Worm (Caenorhabditis elegans) whole organism, mixed stage, embryonic: ENCODE measurements around the gene F49F1.17.

Source experiments
- drap-1 ChIP-seq: fragments of 200-800 bp; sonication (Bioruptor generic); optimal IDR thresholded peaks from 3 replicates; lab custom pipeline; 2018; ENCODE audit warnings: mild to moderate bottlenecking, missing genetic modification characterization, missing compliant biosample characterization
- nhr-12 ChIP-seq: fragments of 150-350 bp; optimal IDR thresholded peaks from 2 replicates; lab custom pipeline; 2014; ENCODE audit warnings: missing biosample characterization, missing genetic modification characterization
- nhr-2 ChIP-seq: fragments of 150-350 bp; optimal IDR thresholded peaks from 2 replicates; lab custom pipeline; 2014; ENCODE audit warnings: missing biosample characterization, missing genetic modification characterization
- nhr-76 ChIP-seq: sonication (generic microtip); optimal IDR thresholded peaks from 2 replicates; lab custom pipeline; 2017; ENCODE audit warnings: missing biosample characterization, missing genetic modification characterization
- unc-39 ChIP-seq: fragments of 150-350 bp; optimal IDR thresholded peaks from 2 replicates; lab custom pipeline; 2014; ENCODE audit warnings: missing biosample characterization, missing genetic modification characterization

ce11 chrIV:4171531-4172163 is 36.0 kb upstream of the F49F1.17 start, which contains the start of the genes K08D10.13 and rnp-2:
- no peak for TF ChIP-seq unc-39 (tag; lab: Kevin White, UChicago)
- TF ChIP-seq drap-1 (GFP tag; lab: Kevin White, UChicago) = no peak
- no peak for TF ChIP-seq nhr-76 (tag; lab: Kevin White, UChicago)
- TF ChIP-seq nhr-12 = no peak
- TF ChIP-seq nhr-2 (tag; lab: Kevin White, UChicago) = no peak
